Worm (Caenorhabditis elegans) whole organism, young adult: Measurements from ENCODE around the gene spp-28.

Experiments used
- B0019.2 ChIP-seq: fragments of 200-800 bp; sonication (Bioruptor generic); conservative IDR thresholded peaks from 2 replicates; pipeline ENCODE4 v1.3.6; 2022; ENCODE audit warnings: missing genetic modification reagents, missing genetic modification characterization, missing compliant biosample characterization
- B0261.1 ChIP-seq: sonication (generic microtip); optimal IDR thresholded peaks from 2 replicates; lab custom pipeline; 2016; ENCODE audit warnings: mild to moderate bottlenecking, missing genetic modification characterization, moderate library complexity, missing compliant biosample characterization
- B0336.3 ChIP-seq: fragments of 200-800 bp; sonication (Bioruptor generic); IDR thresholded peaks from 2 replicates; pipeline ENCODE4 v1.3.6; 2022; ENCODE audit warnings: missing genetic modification characterization, missing compliant biosample characterization
- F10E7.11 ChIP-seq: sonication (generic microtip); optimal IDR thresholded peaks from 2 replicates; lab custom pipeline; 2017; ENCODE audit warnings: mild to moderate bottlenecking, missing genetic modification characterization, moderate library complexity, missing compliant biosample characterization
- F33H1.4 ChIP-seq: fragments of 200-800 bp; sonication (Bioruptor generic); IDR thresholded peaks from 2 replicates; pipeline ENCODE4 v1.3.6; 2022; ENCODE audit warnings: missing genetic modification reagents, missing genetic modification characterization, missing compliant biosample characterization
- Y95B8A.8 ChIP-seq: fragments of 200-800 bp; sonication (Bioruptor generic); IDR thresholded peaks from 2 replicates; pipeline ENCODE4 v1.3.6; 2022; ENCODE audit warnings: missing genetic modification reagents, missing genetic modification characterization, missing compliant biosample characterization
- ZK185.1 ChIP-seq: sonication (generic microtip); optimal IDR thresholded peaks from 2 replicates; lab custom pipeline; 2016; ENCODE audit warnings: mild to moderate bottlenecking, missing genetic modification characterization, missing compliant biosample characterization; ENCODE audit not compliant: poor library complexity, severe bottlenecking
- ama-1 ChIP-seq, 3 experiments: fragments of 150-350 bp in 1 of 3; sonication (generic microtip) in 2 of 3; optimal IDR thresholded peaks; 2 replicates each; lab custom pipeline; 2014 to 2018; ENCODE audit warnings: missing biosample characterization in 2 of 3, missing genetic modification characterization in 2 of 3, missing genetic modification reagents in 2 of 3
- aptf-3 ChIP-seq: fragments of 200-800 bp; sonication (Bioruptor generic); IDR thresholded peaks from 2 replicates; pipeline ENCODE4 v1.3.6; 2022; ENCODE audit warnings: missing genetic modification characterization, missing compliant biosample characterization
- atf-7 ChIP-seq: sonication (generic microtip); optimal IDR thresholded peaks from 2 replicates; lab custom pipeline; 2017; ENCODE audit warnings: mild to moderate bottlenecking, missing genetic modification characterization, missing compliant biosample characterization
- attf-5 ChIP-seq: fragments of 200-800 bp; sonication (Bioruptor generic); optimal IDR thresholded peaks from 2 replicates; lab custom pipeline; 2018; ENCODE audit warnings: mild to moderate bottlenecking, missing genetic modification characterization, missing compliant biosample characterization
- attf-6 ChIP-seq: fragments of 200-800 bp; sonication (Bioruptor generic); IDR thresholded peaks from 2 replicates; pipeline ENCODE4 v1.3.6; 2022; ENCODE audit warnings: missing genetic modification reagents, missing genetic modification characterization, missing compliant biosample characterization
- bed-1 ChIP-seq: fragments of 200-800 bp; sonication (Bioruptor generic); IDR thresholded peaks from 2 replicates; pipeline ENCODE4 v1.3.6; 2022; ENCODE audit warnings: missing genetic modification reagents, missing genetic modification characterization, missing compliant biosample characterization
- cebp-1 ChIP-seq, 2 experiments: fragments of 200-800 bp in 1 of 2; sonication (Bioruptor generic) in 1 of 2; sonication (generic microtip) in 1 of 2; IDR thresholded peaks in 1 of 2; optimal IDR thresholded peaks in 1 of 2; 2 replicates each; pipeline versions ENCODE4 v1.3.6 to Lab custom; 2017 to 2022; ENCODE audit warnings: missing compliant biosample characterization in 2 of 2, missing genetic modification characterization in 2 of 2, mild to moderate bottlenecking in 1 of 2, missing genetic modification reagents in 1 of 2, moderate library complexity in 1 of 2
- ceh-40 ChIP-seq: fragments of 200-800 bp; sonication (Bioruptor generic); IDR thresholded peaks from 2 replicates; pipeline ENCODE4 v1.3.6; 2022; ENCODE audit warnings: missing genetic modification characterization, missing compliant biosample characterization
- ceh-79 ChIP-seq: sonication (generic microtip); optimal IDR thresholded peaks from 2 replicates; lab custom pipeline; 2017; ENCODE audit warnings: mild to moderate bottlenecking, missing genetic modification characterization, missing compliant biosample characterization
- ceh-91 ChIP-seq: fragments of 200-800 bp; sonication (Bioruptor generic); IDR thresholded peaks from 2 replicates; pipeline ENCODE4 v1.3.6; 2022; ENCODE audit warnings: missing genetic modification reagents, missing genetic modification characterization, missing compliant biosample characterization
- chd-7 ChIP-seq: sonication (generic microtip); optimal IDR thresholded peaks from 2 replicates; lab custom pipeline; 2016; ENCODE audit warnings: mild to moderate bottlenecking, missing genetic modification characterization, moderate library complexity, missing compliant biosample characterization
- die-1 ChIP-seq: sonication (generic microtip); optimal IDR thresholded peaks from 2 replicates; lab custom pipeline; 2016; ENCODE audit warnings: missing genotype, mild to moderate bottlenecking, missing genetic modification characterization, missing compliant biosample characterization
- dox-1 ChIP-seq: fragments of 200-800 bp; sonication (Bioruptor generic); IDR thresholded peaks from 2 replicates; pipeline ENCODE4 v1.3.6; 2022; ENCODE audit warnings: missing genetic modification reagents, missing genetic modification characterization, missing compliant biosample characterization
- egl-44 ChIP-seq: fragments of 200-800 bp; sonication (Bioruptor generic); IDR thresholded peaks from 2 replicates; pipeline ENCODE4 v1.3.6; 2022; ENCODE audit warnings: missing genetic modification reagents, missing genetic modification characterization, missing compliant biosample characterization
- ekl-4 ChIP-seq: fragments of 200-800 bp; sonication (Bioruptor generic); IDR thresholded peaks from 2 replicates; pipeline ENCODE4 v1.3.6; 2022; ENCODE audit warnings: missing genetic modification reagents, missing genetic modification characterization, missing compliant biosample characterization
- ets-4 ChIP-seq: fragments of 200-800 bp; sonication (Bioruptor generic); optimal IDR thresholded peaks from 2 replicates; lab custom pipeline; 2018; ENCODE audit warnings: mild to moderate bottlenecking, missing genetic modification characterization, missing compliant biosample characterization
- hlh-12 ChIP-seq: sonication (generic microtip); optimal IDR thresholded peaks from 2 replicates; lab custom pipeline; 2016; ENCODE audit warnings: missing genetic modification characterization, missing compliant biosample characterization
- hlh-26 ChIP-seq: fragments of 200-800 bp; sonication (Bioruptor generic); conservative IDR thresholded peaks from 2 replicates; pipeline ENCODE4 v1.3.6; 2022; ENCODE audit warnings: missing genetic modification reagents, missing genetic modification characterization, missing compliant biosample characterization
- hsf-1 ChIP-seq: fragments of 200-800 bp; sonication (Bioruptor generic); IDR thresholded peaks from 2 replicates; pipeline ENCODE4 v1.3.6; 2022; ENCODE audit warnings: missing genetic modification reagents, missing genetic modification characterization, missing compliant biosample characterization
- let-607 ChIP-seq, 2 experiments: fragments of 200-800 bp in 1 of 2; sonication (Bioruptor generic) in 1 of 2; sonication (generic microtip) in 1 of 2; optimal IDR thresholded peaks; 2 replicates each; lab custom pipeline; 2016 to 2018; ENCODE audit warnings: mild to moderate bottlenecking in 2 of 2, missing compliant biosample characterization in 2 of 2, missing genetic modification characterization in 2 of 2, moderate library complexity in 2 of 2, missing genotype in 1 of 2
- lin-35 ChIP-seq, 3 experiments: fragments of 150-350 bp in 2 of 3; sonication (generic microtip) in 1 of 3; optimal IDR thresholded peaks; 2 replicates each; lab custom pipeline; 2014 to 2018; ENCODE audit warnings: missing biosample characterization in 3 of 3, missing genetic modification characterization in 3 of 3, missing genetic modification reagents in 3 of 3
- lin-40 ChIP-seq: sonication (generic microtip); optimal IDR thresholded peaks from 2 replicates; lab custom pipeline; 2016; ENCODE audit warnings: missing genetic modification characterization, mild to moderate bottlenecking, missing compliant biosample characterization, missing genotype, missing genetic modification reagents
- lir-1 ChIP-seq: fragments of 200-800 bp; sonication (Bioruptor generic); conservative IDR thresholded peaks from 2 replicates; pipeline ENCODE4 v1.3.6; 2022; ENCODE audit warnings: missing genetic modification reagents, missing genetic modification characterization, missing compliant biosample characterization
- madf-3 ChIP-seq: fragments of 200-800 bp; sonication (Bioruptor generic); IDR thresholded peaks from 2 replicates; pipeline ENCODE4 v1.3.6; 2022; ENCODE audit warnings: missing genetic modification reagents, missing genetic modification characterization, missing compliant biosample characterization
- madf-8 ChIP-seq: fragments of 200-800 bp; sonication (Bioruptor generic); conservative IDR thresholded peaks from 2 replicates; pipeline ENCODE4 v1.3.6; 2022; ENCODE audit warnings: missing genetic modification reagents, missing genetic modification characterization, missing compliant biosample characterization
- nfya-2 ChIP-seq: fragments of 200-800 bp; sonication (Bioruptor generic); IDR thresholded peaks from 2 replicates; pipeline ENCODE4 v1.3.6; 2022; ENCODE audit warnings: missing genetic modification reagents, missing genetic modification characterization, missing compliant biosample characterization
- nhr-80 ChIP-seq: sonication (generic microtip); optimal IDR thresholded peaks from 2 replicates; lab custom pipeline; 2016; ENCODE audit warnings: missing genetic modification characterization, missing compliant biosample characterization
- rpc-1 ChIP-seq, 2 experiments: fragments of 150-350 bp in 1 of 2; sonication (generic microtip) in 1 of 2; optimal IDR thresholded peaks; 2 replicates each; lab custom pipeline; 2014 to 2018; ENCODE audit warnings: missing biosample characterization in 1 of 2, missing genetic modification characterization in 1 of 2, missing genetic modification reagents in 1 of 2, missing genotype in 1 of 2
- snpc-1.1 ChIP-seq: sonication (generic microtip); optimal IDR thresholded peaks from 2 replicates; lab custom pipeline; 2017; ENCODE audit warnings: missing genetic modification characterization, mild to moderate bottlenecking, missing compliant biosample characterization, antibody characterized with exemption, moderate library complexity, missing genotype, missing genetic modification reagents; ENCODE audit not compliant: insufficient read depth
- somi-1 ChIP-seq: fragments of 200-800 bp; sonication (Bioruptor generic); optimal IDR thresholded peaks from 2 replicates; lab custom pipeline; 2018; ENCODE audit warnings: mild to moderate bottlenecking, missing genetic modification characterization, missing compliant biosample characterization
- tlf-1 ChIP-seq: fragments of 200-800 bp; sonication (Bioruptor generic); optimal IDR thresholded peaks from 2 replicates; lab custom pipeline; 2018; ENCODE audit warnings: mild to moderate bottlenecking, missing genetic modification characterization, missing compliant biosample characterization
- zfh-2 ChIP-seq: fragments of 200-800 bp; sonication (Bioruptor generic); conservative IDR thresholded peaks from 2 replicates; pipeline ENCODE4 v1.3.6; 2022; ENCODE audit warnings: missing genetic modification reagents, missing genetic modification characterization, missing compliant biosample characterization
- ztf-18 ChIP-seq: sonication (generic microtip); optimal IDR thresholded peaks from 2 replicates; lab custom pipeline; 2016; ENCODE audit warnings: missing genotype, mild to moderate bottlenecking, missing genetic modification characterization, missing compliant biosample characterization
- ztf-25 ChIP-seq: fragments of 200-800 bp; sonication (Bioruptor generic); IDR thresholded peaks from 2 replicates; pipeline ENCODE4 v1.3.6; 2022; ENCODE audit warnings: missing genetic modification reagents, missing genetic modification characterization, missing compliant biosample characterization
- ztf-3 ChIP-seq: fragments of 200-800 bp; sonication (Bioruptor generic); optimal IDR thresholded peaks from 2 replicates; lab custom pipeline; 2018; ENCODE audit warnings: mild to moderate bottlenecking, missing genetic modification characterization, missing compliant biosample characterization

Gene spp-28

ce11 chrIII:4152828-4153227, 37.3 kb downstream of the spp-28 start:
- TF ChIP-seq cebp-1 (GFP tag; IDR thresholded peaks at IDR 0.05; lab: Robert Waterston, UW) = no peak
- peak; percentile 20 for TF ChIP-seq cebp-1 (tag; optimal IDR thresholded peaks at IDR 0.05; lab: Kevin White, UChicago)
- no peak for TF ChIP-seq hlh-12 (tag; lab: Kevin White, UChicago)
- 0 out of 2 replicates have a peak, but pooled peaks have one; percentile 18 for TF ChIP-seq Y95B8A.8 (GFP tag; lab: Robert Waterston, UW)
- no peak for TF ChIP-seq ceh-91 (GFP tag; lab: Robert Waterston, UW)
- no peak for TF ChIP-seq chd-7 (tag; lab: Kevin White, UChicago)
- TF ChIP-seq ceh-40 = no peak
- no peak for TF ChIP-seq hlh-26 (GFP tag; lab: Robert Waterston, UW)
- TF ChIP-seq madf-3 (GFP tag; lab: Robert Waterston, UW) = 0 out of 2 replicates have a peak, but pooled peaks have one; percentile 33
- TF ChIP-seq ztf-25 (GFP tag; lab: Robert Waterston, UW) = no peak
- TF ChIP-seq nfya-2 (GFP tag; lab: Robert Waterston, UW) = no peak
- TF ChIP-seq ztf-3 (GFP tag; lab: Kevin White, UChicago) = no peak
- peak in 1 of 3 experiments; percentile 41 for TF ChIP-seq lin-35 (GFP tag; optimal IDR thresholded peaks at IDR 0.05; lab: Kevin White, UChicago)
- TF ChIP-seq B0019.2 = no peak
- TF ChIP-seq die-1 = no peak
- TF ChIP-seq snpc-1.1 (tag; lab: Kevin White, UChicago) = no peak

ce11 chrIII:4152309-4152708, 37.8 kb downstream of the spp-28 start:
- TF ChIP-seq attf-5 (GFP tag; lab: Kevin White, UChicago) = no peak
- peak; percentile 72; the same call in 1 of the 2 replicates for TF ChIP-seq zfh-2
- TF ChIP-seq, all 124 proteins: peak for 1

- TF ChIP-seq ztf-18 (tag; lab: Kevin White, UChicago) (no peak), ama-1 (optimal IDR thresholded peaks at IDR 0.05; lab: Kevin White, UChicago) (no peak), ama-1 (GFP tag; optimal IDR thresholded peaks at IDR 0.05; lab: Kevin White, UChicago) (no peak), B0336.3 (GFP tag; lab: Robert Waterston, UW) (0 out of 2 replicates have a peak, but pooled peaks have one; percentile 35), Y95B8A.8 (GFP tag; lab: Robert Waterston, UW) (no peak), somi-1 (GFP tag; lab: Kevin White, UChicago) (no peak), hsf-1 (GFP tag; lab: Robert Waterston, UW) (peak; percentile 60; the same call in 1 of the 2 replicates), ceh-91 (GFP tag; lab: Robert Waterston, UW) (no peak), let-607 (tag; optimal IDR thresholded peaks at IDR 0.05; lab: Kevin White, UChicago) (no peak), ekl-4 (GFP tag; lab: Robert Waterston, UW) (0 out of 2 replicates have a peak, but pooled peaks have one; percentile 37), snpc-1.1 (tag; lab: Kevin White, UChicago) (no peak), cebp-1 (GFP tag; IDR thresholded peaks at IDR 0.05; lab: Robert Waterston, UW) (peak; percentile 91), cebp-1 (tag; optimal IDR thresholded peaks at IDR 0.05; lab: Kevin White, UChicago) (peak; percentile 98), lin-40 (tag; lab: Kevin White, UChicago) (no peak), F10E7.11 (tag; lab: Kevin White, UChicago) (no peak), dox-1 (GFP tag; lab: Robert Waterston, UW) (no peak), aptf-3 (no peak), lir-1 (no peak), tlf-1 (GFP tag; lab: Kevin White, UChicago) (no peak), atf-7 (tag; lab: Kevin White, UChicago) (peak; percentile 36), F33H1.4 (GFP tag; lab: Robert Waterston, UW) (no peak), madf-8 (GFP tag; lab: Robert Waterston, UW) (no peak), bed-1 (GFP tag; lab: Robert Waterston, UW) (no peak), ceh-79 (tag; lab: Kevin White, UChicago) (peak; percentile 74), nhr-80 (no peak), ZK185.1 (tag; lab: Kevin White, UChicago) (no peak), rpc-1 (optimal IDR thresholded peaks at IDR 0.05; lab: Kevin White, UChicago) (no peak), rpc-1 (tag; optimal IDR thresholded peaks at IDR 0.05; lab: Kevin White, UChicago) (no peak), nfya-2 (GFP tag; lab: Robert Waterston, UW) (no peak), egl-44 (GFP tag; lab: Robert Waterston, UW) (no peak), ets-4 (GFP tag; lab: Kevin White, UChicago) (no peak), attf-6 (GFP tag; lab: Robert Waterston, UW) (no peak), B0261.1 (tag; lab: Kevin White, UChicago) (no peak)
These were observed 38.5 kb downstream of the spp-28 start, which contains the start of the genes wht-3 and har-1 for ce11 chrIII:4151548-4152104. Gene wht-3 (minus strand): TSS chrIII:4151598. Gene har-1 (plus strand): TSS chrIII:4152054.
